Worm (Caenorhabditis elegans) whole organism, mixed stage, embryonic: ENCODE results near the gene F47B7.4.
A peak's percentile ranks its signal among the peaks of the same experiment; 100 is the strongest.

Source experiments
- ces-1 ChIP-seq: fragments of 150-350 bp; optimal IDR thresholded peaks from 2 replicates; lab custom pipeline; 2014; ENCODE audit warnings: missing biosample characterization, missing genetic modification reagents, missing genetic modification characterization
- ham-2 ChIP-seq: fragments of 200-800 bp; sonication (Bioruptor generic); optimal IDR thresholded peaks from 2 replicates; lab custom pipeline; 2018; ENCODE audit warnings: mild to moderate bottlenecking, missing genetic modification characterization, missing compliant biosample characterization
- lsy-2 ChIP-seq: fragments of 150-350 bp; optimal IDR thresholded peaks from 2 replicates; lab custom pipeline; 2014; ENCODE audit warnings: missing biosample characterization, missing genetic modification characterization
- mls-2 ChIP-seq: sonication (generic microtip); optimal IDR thresholded peaks from 2 replicates; lab custom pipeline; 2016; ENCODE audit warnings: mild to moderate bottlenecking, missing genetic modification characterization, moderate library complexity, missing compliant biosample characterization
- nhr-12 ChIP-seq: fragments of 150-350 bp; optimal IDR thresholded peaks from 2 replicates; lab custom pipeline; 2014; ENCODE audit warnings: missing biosample characterization, missing genetic modification characterization
- nhr-76 ChIP-seq: sonication (generic microtip); optimal IDR thresholded peaks from 2 replicates; lab custom pipeline; 2017; ENCODE audit warnings: missing biosample characterization, missing genetic modification characterization
- sem-2 ChIP-seq: fragments of 200-800 bp; sonication (Bioruptor generic); optimal IDR thresholded peaks from 2 replicates; lab custom pipeline; 2018; ENCODE audit warnings: mild to moderate bottlenecking, missing genetic modification characterization, missing compliant biosample characterization
- snpc-4 ChIP-seq: fragments of 150-350 bp; optimal IDR thresholded peaks from 2 replicates; lab custom pipeline; 2014; ENCODE audit warnings: missing biosample characterization, missing genetic modification characterization
- unc-39 ChIP-seq: fragments of 150-350 bp; optimal IDR thresholded peaks from 2 replicates; lab custom pipeline; 2014; ENCODE audit warnings: missing biosample characterization, missing genetic modification characterization
- ztf-11 ChIP-seq: fragments of 150-350 bp; optimal IDR thresholded peaks from 2 replicates; lab custom pipeline; 2014; ENCODE audit warnings: missing biosample characterization, missing genetic modification characterization

- no peak for TF ChIP-seq lsy-2 (tag; lab: Kevin White, UChicago)
- no peak for TF ChIP-seq ces-1
- no peak for TF ChIP-seq unc-39 (tag; lab: Kevin White, UChicago)
- no peak for TF ChIP-seq ztf-11 (tag; lab: Kevin White, UChicago)
- no peak for TF ChIP-seq nhr-76 (tag; lab: Kevin White, UChicago)
- TF ChIP-seq mls-2, result peak; percentile 28
- no peak for TF ChIP-seq ham-2 (GFP tag; lab: Kevin White, UChicago)
- no peak for TF ChIP-seq snpc-4 (tag; lab: Kevin White, UChicago)
- TF ChIP-seq nhr-12 (tag; lab: Kevin White, UChicago), result no peak
- no peak for TF ChIP-seq sem-2 (GFP tag; lab: Kevin White, UChicago)
Measured at ce11 chrX:3802743-3803142, 36.3 kb upstream of the F47B7.4 start.
